Fruit fly (Drosophila melanogaster) Kc167 (cell line): ENCODE results near the gene AcCoAS.

ENCODE experiments used
- Myc ChIP-seq: fragments of >200 bp; optimal IDR thresholded peaks from 2 replicates; lab custom pipeline; 2017; ENCODE audit warnings: missing external identifiers
- Sin3A ChIP-seq: fragments of >200 bp; optimal IDR thresholded peaks from 2 replicates; lab custom pipeline; 2018; ENCODE audit warnings: missing external identifiers
- h ChIP-seq: fragments of >200 bp; optimal IDR thresholded peaks from 3 replicates; lab custom pipeline; 2018; ENCODE audit warnings: missing external identifiers
- insv ChIP-seq: fragments of >200 bp; optimal IDR thresholded peaks from 3 replicates; lab custom pipeline; 2018; ENCODE audit warnings: missing external identifiers
- psq ChIP-seq: fragments of >200 bp; optimal IDR thresholded peaks from 2 replicates; lab custom pipeline; 2017; ENCODE audit warnings: missing external identifiers
- ttk ChIP-seq: sonication (Bioruptor generic); optimal IDR thresholded peaks from 2 replicates; lab custom pipeline; 2017; ENCODE audit warnings: missing external identifiers

dm6 chr3L:21267862-21268385 lies 12.1 kb downstream of the AcCoAS start, which contains the start of gene CG9391:
- TF ChIP-seq insv (lab: Kevin White, UChicago) (no peak), ttk (lab: Kevin White, UChicago) (no peak), psq (lab: Kevin White, UChicago) (no peak), h (lab: Kevin White, UChicago) (no peak), Myc (lab: Kevin White, UChicago) (no peak), Sin3A (no peak)
